Worm (Caenorhabditis elegans) whole organism, L4/young adult: ENCODE data around the gene taf-2.

ENCODE experiments used
- W03F9.2 ChIP-seq: fragments of 150-350 bp; optimal IDR thresholded peaks from 2 replicates; lab custom pipeline; 2014; ENCODE audit warnings: missing biosample characterization, missing genetic modification characterization
- dao-5 ChIP-seq: sonication (generic microtip); optimal IDR thresholded peaks from 2 replicates; lab custom pipeline; 2016; ENCODE audit warnings: missing genotype, missing genetic modification characterization, moderate library complexity, missing compliant biosample characterization
- him-1 ChIP-seq: sonication (generic microtip); optimal IDR thresholded peaks from 2 replicates; lab custom pipeline; 2016; ENCODE audit warnings: missing genotype, missing genetic modification reagents, missing genetic modification characterization, missing compliant biosample characterization

Gene taf-2

ce11 chrIV:3593513-3593912, at the start of gene taf-2:
Gene taf-2 (minus strand): TSS chrIV:3593613.
- TF ChIP-seq W03F9.2 (tag; lab: Kevin White, UChicago) = no peak
- TF ChIP-seq him-1 (tag; lab: Kevin White, UChicago) = no peak
- TF ChIP-seq dao-5 (tag; lab: Kevin White, UChicago) = no peak

- TF ChIP-seq dao-5 (tag; lab: Kevin White, UChicago) (no peak), him-1 (tag; lab: Kevin White, UChicago) (no peak), W03F9.2 (tag; lab: Kevin White, UChicago) (no peak)
Observed at ce11 chrIV:3642189-3642588, 48.8 kb upstream of the taf-2 start, which contains the start of gene CC8.3. Gene CC8.3 (minus strand): TSS chrIV:3642289.

- TF ChIP-seq him-1 (tag; lab: Kevin White, UChicago) (no peak), dao-5 (tag; lab: Kevin White, UChicago) (no peak), W03F9.2 (tag; lab: Kevin White, UChicago) (no peak)
Observed at ce11 chrIV:3638250-3638926, 45.0 kb upstream of the taf-2 start.

ce11 chrIV:3636528-3637129, 43.2 kb upstream of the taf-2 start, which contains the start of gene madf-9:
Gene madf-9 (plus strand): TSS chrIV:3637079.
- TF ChIP-seq W03F9.2 (tag; lab: Kevin White, UChicago) (no peak), dao-5 (tag; lab: Kevin White, UChicago) (peak; percentile 70), him-1 (tag; lab: Kevin White, UChicago) (peak; percentile 18)

ce11 chrIV:3633254-3633653, 39.8 kb upstream of the taf-2 start, which contains the start of gene ZC416.2:
Gene ZC416.2 (plus strand): TSS chrIV:3633619.
- TF ChIP-seq dao-5 (tag; lab: Kevin White, UChicago) (no peak), him-1 (tag; lab: Kevin White, UChicago) (no peak), W03F9.2 (tag; lab: Kevin White, UChicago) (no peak)

- TF ChIP-seq W03F9.2 (tag; lab: Kevin White, UChicago) (no peak), dao-5 (tag; lab: Kevin White, UChicago) (no peak), him-1 (tag; lab: Kevin White, UChicago) (no peak)
Observed at ce11 chrIV:3632475-3632874, 39.1 kb upstream of the taf-2 start.

ce11 chrIV:3628896-3629641, 35.7 kb upstream of the taf-2 start:
- TF ChIP-seq him-1 (tag; lab: Kevin White, UChicago) = no peak
- no peak for TF ChIP-seq dao-5 (tag; lab: Kevin White, UChicago)
- no peak for TF ChIP-seq W03F9.2 (tag; lab: Kevin White, UChicago)

- no peak for TF ChIP-seq dao-5 (tag; lab: Kevin White, UChicago)
- no peak for TF ChIP-seq him-1 (tag; lab: Kevin White, UChicago)
- no peak for TF ChIP-seq W03F9.2 (tag; lab: Kevin White, UChicago)
Observed at ce11 chrIV:3626447-3626846, 33.0 kb upstream of the taf-2 start.

- no peak for TF ChIP-seq him-1 (tag; lab: Kevin White, UChicago)
- no peak for TF ChIP-seq dao-5 (tag; lab: Kevin White, UChicago)
- no peak for TF ChIP-seq W03F9.2 (tag; lab: Kevin White, UChicago)
Observed at ce11 chrIV:3624597-3624996, 31.2 kb upstream of the taf-2 start, which contains the start of the genes cha-1 and unc-17. Gene cha-1 (minus strand): TSS chrIV:3624697. Gene unc-17 (minus strand): TSS chrIV:3624699.

ce11 chrIV:3621805-3622355, 28.5 kb upstream of the taf-2 start:
- TF ChIP-seq dao-5 (tag; lab: Kevin White, UChicago) (no peak), him-1 (tag; lab: Kevin White, UChicago) (no peak), W03F9.2 (tag; lab: Kevin White, UChicago) (no peak)

- no peak for TF ChIP-seq W03F9.2 (tag; lab: Kevin White, UChicago)
- TF ChIP-seq dao-5 (tag; lab: Kevin White, UChicago) = no peak
- TF ChIP-seq him-1 (tag; lab: Kevin White, UChicago) = no peak
Observed at ce11 chrIV:3618719-3619118, 25.3 kb upstream of the taf-2 start.

- TF ChIP-seq dao-5 (tag; lab: Kevin White, UChicago) = no peak
- TF ChIP-seq him-1 (tag; lab: Kevin White, UChicago) = no peak
- no peak for TF ChIP-seq W03F9.2 (tag; lab: Kevin White, UChicago)
Observed at ce11 chrIV:3613022-3613605, 19.7 kb upstream of the taf-2 start, which contains the start of gene ltah-1.2. Gene ltah-1.2 (minus strand): TSS chrIV:3613072.
